Worm (Caenorhabditis elegans): Measurements from ENCODE around the gene Y57G11C.33.
A peak's percentile ranks its signal among the peaks of the same experiment; 100 is the strongest.

The Y57G11C.33 gene

ce11 chrIV:14609774-14610173 is 47.1 kb upstream of the Y57G11C.33 start (continued):
- TF ChIP-seq daf-16 (GFP tag; optimal IDR thresholded peaks at IDR 0.05) (no peak), daf-16 (tag; optimal IDR thresholded peaks at IDR 0.05) (peak; percentile 71), nhr-48 (tag; optimal IDR thresholded peaks at IDR 0.05) (peak; percentile 37), aha-1 (tag) (peak; percentile 83), fkh-10 (GFP tag; optimal IDR thresholded peaks at IDR 0.05) (no peak), skn-1 (tag; optimal IDR thresholded peaks at IDR 0.05) (no peak), duxl-1 (tag; optimal IDR thresholded peaks at IDR 0.05; ENCODE audit: poor library complexity) (no peak), Y75B8A.6 (GFP tag; IDR thresholded peaks at IDR 0.05) (no peak), unc-39 (tag; optimal IDR thresholded peaks at IDR 0.05) (no peak), ZK546.5 (tag; optimal IDR thresholded peaks at IDR 0.05) (no peak), nhr-28 (tag; optimal IDR thresholded peaks at IDR 0.05) (peak; percentile 98), ceh-44 (GFP tag; IDR thresholded peaks at IDR 0.05) (no peak), madf-9 (GFP tag; conservative IDR thresholded peaks at IDR 0.05) (no peak), unc-130 (GFP tag; optimal IDR thresholded peaks at IDR 0.05) (no peak), hif-1 (tag; optimal IDR thresholded peaks at IDR 0.05) (no peak), egl-27 (tag; optimal IDR thresholded peaks at IDR 0.05) (no peak), fos-1 (tag; optimal IDR thresholded peaks at IDR 0.05) (no peak), ztf-7 (tag; optimal IDR thresholded peaks at IDR 0.05) (peak; percentile 14), daf-19 (GFP tag; conservative IDR thresholded peaks at IDR 0.05) (no peak), nhr-76 (tag; optimal IDR thresholded peaks at IDR 0.05) (no peak), nhr-237 (tag; optimal IDR thresholded peaks at IDR 0.05) (no peak), pqm-1 (tag; optimal IDR thresholded peaks at IDR 0.05) (peak; percentile 12), arid-1 (GFP tag; conservative IDR thresholded peaks at IDR 0.05) (no peak), madf-5 (GFP tag; IDR thresholded peaks at IDR 0.05) (no peak), F49E8.2 (tag; optimal IDR thresholded peaks at IDR 0.05; ENCODE audit: borderline replicate concordance) (no peak), T26A8.4 (GFP tag; IDR thresholded peaks at IDR 0.05) (no peak), mxl-3 (GFP tag; optimal IDR thresholded peaks at IDR 0.05) (no peak), gei-8 (GFP tag; optimal IDR thresholded peaks at IDR 0.05) (no peak), cey-2 (tag; optimal IDR thresholded peaks at IDR 0.05; ENCODE audit: borderline replicate concordance, insufficient read depth) (no peak), daf-12 (tag; optimal IDR thresholded peaks at IDR 0.05) (no peak), jun-1 (tag; optimal IDR thresholded peaks at IDR 0.05) (no peak), unc-62 (GFP tag; optimal IDR thresholded peaks at IDR 0.05 in 1 of 2) (no peak), unc-62 (tag; optimal IDR thresholded peaks at IDR 0.05) (no peak), mep-1 (tag; optimal IDR thresholded peaks at IDR 0.05) (peak; percentile 36), mxl-2 (GFP tag; conservative IDR thresholded peaks at IDR 0.05) (no peak), tag-97 (GFP tag; IDR thresholded peaks at IDR 0.05) (no peak), ztf-11 (tag; optimal IDR thresholded peaks at IDR 0.05) (no peak), php-3 (GFP tag; IDR thresholded peaks at IDR 0.05) (peak; percentile 62; the same call in 1 of the 2 replicates), F26F4.8 (GFP tag; conservative IDR thresholded peaks at IDR 0.05) (no peak), lir-3 (tag; optimal IDR thresholded peaks at IDR 0.05) (no peak), zip-11 (GFP tag; IDR thresholded peaks at IDR 0.05) (no peak), tra-1 (GFP tag; IDR thresholded peaks at IDR 0.05) (no peak), mdl-1 (tag; optimal IDR thresholded peaks at IDR 0.05) (peak in 1 of 2 experiments; percentile 75), lin-13 (GFP tag; optimal IDR thresholded peaks at IDR 0.05) (no peak), dve-1 (tag; optimal IDR thresholded peaks at IDR 0.05; ENCODE audit: insufficient read depth) (peak; percentile 80), ctbp-1 (GFP tag; IDR thresholded peaks at IDR 0.05) (no peak), zip-2 (tag; optimal IDR thresholded peaks at IDR 0.05) (no peak), F44E2.7 (GFP tag; IDR thresholded peaks at IDR 0.05) (no peak), nhr-11 (tag; optimal IDR thresholded peaks at IDR 0.05) (no peak), ceh-82 (tag; optimal IDR thresholded peaks at IDR 0.05) (no peak), ceh-20 (GFP tag; IDR thresholded peaks at IDR 0.05) (no peak), lin-39 (tag; optimal IDR thresholded peaks at IDR 0.05) (no peak), hmg-1.1 (GFP tag; IDR thresholded peaks at IDR 0.05) (no peak)

Data from whole organism, L4 larva.